Fruit fly (Drosophila melanogaster) whole organism, wandering third instar larva: Measurements from ENCODE around the gene sif.

Experiments used
- CG9705 ChIP-seq: fragments of 200-800 bp; sonication (Bioruptor generic); optimal IDR thresholded peaks from 2 replicates; lab custom pipeline; 2018; ENCODE audit warnings: missing biosample characterization, mild to moderate bottlenecking, missing genetic modification characterization
- CrebA ChIP-seq: fragments of 200-800 bp; sonication (Bioruptor generic); optimal IDR thresholded peaks from 2 replicates; lab custom pipeline; 2016; ENCODE audit warnings: missing biosample characterization, mild to moderate bottlenecking, missing genetic modification characterization, borderline replicate concordance
- Dfd ChIP-seq: fragments of >200 bp; optimal IDR thresholded peaks from 2 replicates; lab custom pipeline; 2017; ENCODE audit warnings: missing biosample characterization, missing genetic modification characterization
- Dif ChIP-seq: fragments of 200-275, 200-300 bp; sonication (Bioruptor generic); optimal IDR thresholded peaks from 2 replicates; lab custom pipeline; 2018; ENCODE audit warnings: missing biosample characterization, missing genetic modification characterization; ENCODE audit not compliant: partially characterized antibody
- GATAd ChIP-seq: sonication (Bioruptor generic); optimal IDR thresholded peaks from 2 replicates; lab custom pipeline; 2016; ENCODE audit warnings: missing biosample characterization, missing genetic modification characterization
- HLH106 ChIP-seq: fragments of 200-800 bp; optimal IDR thresholded peaks from 3 replicates; lab custom pipeline; 2019; ENCODE audit warnings: missing biosample characterization, mild to moderate bottlenecking, missing genetic modification characterization, moderate library complexity
- Hr78 ChIP-seq: fragments of >200 bp; optimal IDR thresholded peaks from 2 replicates; lab custom pipeline; 2017; ENCODE audit warnings: missing biosample characterization, missing genetic modification characterization
- Hr83 ChIP-seq: fragments of 200-300 bp; sonication (Bioruptor generic); optimal IDR thresholded peaks from 2 replicates; lab custom pipeline; 2016; ENCODE audit warnings: missing biosample characterization, mild to moderate bottlenecking, missing genetic modification characterization, moderate library complexity; ENCODE audit not compliant: poor library complexity, severe bottlenecking
- N ChIP-seq: fragments of >200 bp; optimal IDR thresholded peaks from 2 replicates; lab custom pipeline; 2018; ENCODE audit warnings: missing biosample characterization, missing external identifiers, missing genetic modification characterization
- Rel ChIP-seq, 2 experiments: fragments of 200-800 bp; sonication (Bioruptor generic) in 1 of 2; optimal IDR thresholded peaks; 2 replicates in 1 of 2; 3 replicates in 1 of 2; lab custom pipeline; 2016 to 2019; ENCODE audit warnings: mild to moderate bottlenecking in 2 of 2, missing biosample characterization in 2 of 2, missing genetic modification characterization in 2 of 2, moderate library complexity in 1 of 2
- Sp1 ChIP-seq: fragments of 200-800 bp; sonication (Bioruptor generic); optimal IDR thresholded peaks from 3 replicates; lab custom pipeline; 2019; ENCODE audit warnings: missing biosample characterization, mild to moderate bottlenecking, missing genetic modification characterization, moderate library complexity
- Vsx2 ChIP-seq: fragments of 200-300, 225-300 bp; sonication (Bioruptor generic); optimal IDR thresholded peaks from 2 replicates; lab custom pipeline; 2018; ENCODE audit warnings: missing biosample characterization, missing genetic modification characterization; ENCODE audit not compliant: partially characterized antibody
- br ChIP-seq: fragments of 200-800 bp; sonication (Bioruptor generic); optimal IDR thresholded peaks from 2 replicates; lab custom pipeline; 2016; ENCODE audit warnings: missing biosample characterization, missing genetic modification characterization
- dl ChIP-seq, 2 experiments: fragments of 175-275, 200-275 bp in 1 of 2; fragments of 200-275 bp in 1 of 2; sonication (Bioruptor generic); optimal IDR thresholded peaks; lab custom pipeline; 2018; ENCODE audit warnings: mild to moderate bottlenecking in 2 of 2, missing biosample characterization in 2 of 2, missing genetic modification characterization in 2 of 2, moderate library complexity in 2 of 2; ENCODE audit not compliant: partially characterized antibody in 2 of 2, insufficient read depth in 1 of 2
- dmrt93B ChIP-seq: fragments of 200-800 bp; sonication (Bioruptor generic); optimal IDR thresholded peaks from 2 replicates; lab custom pipeline; 2018; ENCODE audit warnings: missing biosample characterization, mild to moderate bottlenecking, missing genetic modification characterization
- ey ChIP-seq: fragments of 200-800 bp; sonication (Bioruptor generic); optimal IDR thresholded peaks from 2 replicates; lab custom pipeline; 2016; ENCODE audit warnings: missing biosample characterization, missing genetic modification characterization
- foxo ChIP-seq, 2 experiments: fragments of 200-800 bp; sonication (Bioruptor generic); optimal IDR thresholded peaks; 2 replicates in 1 of 2; 3 replicates in 1 of 2; lab custom pipeline; 2016 to 2017; ENCODE audit warnings: missing biosample characterization in 2 of 2, missing genetic modification characterization in 2 of 2
- fru ChIP-seq: fragments of 200-800 bp; sonication (Bioruptor generic); optimal IDR thresholded peaks from 3 replicates; lab custom pipeline; 2016; ENCODE audit warnings: missing biosample characterization, mild to moderate bottlenecking, missing genetic modification characterization
- h ChIP-seq: fragments of 200-800 bp; sonication (Bioruptor generic); optimal IDR thresholded peaks from 3 replicates; lab custom pipeline; 2016; ENCODE audit warnings: missing biosample characterization, mild to moderate bottlenecking, missing genetic modification characterization
- jim ChIP-seq: fragments of 175-275, 200-325 bp; sonication (Bioruptor generic); optimal IDR thresholded peaks from 2 replicates; lab custom pipeline; 2016; ENCODE audit warnings: missing biosample characterization, mild to moderate bottlenecking, missing genetic modification characterization
- lola ChIP-seq: fragments of >200 bp; optimal IDR thresholded peaks from 2 replicates; lab custom pipeline; 2017; ENCODE audit warnings: missing biosample characterization, missing genetic modification characterization
- psq ChIP-seq: fragments of 200-800 bp; sonication (Bioruptor generic); optimal IDR thresholded peaks from 3 replicates; lab custom pipeline; 2017; ENCODE audit warnings: missing biosample characterization, mild to moderate bottlenecking, missing genetic modification characterization, moderate library complexity
- rgr ChIP-seq: fragments of 200-800 bp; sonication (Bioruptor generic); optimal IDR thresholded peaks from 3 replicates; lab custom pipeline; 2016; ENCODE audit warnings: missing biosample characterization, mild to moderate bottlenecking, missing genetic modification characterization
- sage ChIP-seq: fragments of 200-800 bp; sonication (Bioruptor generic); optimal IDR thresholded peaks from 2 replicates; lab custom pipeline; 2016; ENCODE audit warnings: missing biosample characterization, mild to moderate bottlenecking, missing genetic modification characterization
- sv ChIP-seq: fragments of 200-800 bp; sonication (Bioruptor generic); optimal IDR thresholded peaks from 3 replicates; lab custom pipeline; 2016; ENCODE audit warnings: missing biosample characterization, missing genetic modification characterization
- tai ChIP-seq: sonication (Bioruptor generic); optimal IDR thresholded peaks from 2 replicates; lab custom pipeline; 2016; ENCODE audit warnings: missing biosample characterization, missing genetic modification characterization
- usp ChIP-seq: fragments of >200 bp; optimal IDR thresholded peaks from 2 replicates; lab custom pipeline; 2017; ENCODE audit warnings: missing biosample characterization, missing genetic modification characterization
- woc ChIP-seq: sonication (Bioruptor generic); optimal IDR thresholded peaks from 2 replicates; lab custom pipeline; 2016; ENCODE audit warnings: missing biosample characterization, mild to moderate bottlenecking, missing genetic modification characterization

The sif gene

dm6 chr3L:5641547-5641946, 16.2 kb upstream of the sif start:
- TF ChIP-seq sage (GFP tag; lab: Kevin White, UChicago) = no peak

DNA sequence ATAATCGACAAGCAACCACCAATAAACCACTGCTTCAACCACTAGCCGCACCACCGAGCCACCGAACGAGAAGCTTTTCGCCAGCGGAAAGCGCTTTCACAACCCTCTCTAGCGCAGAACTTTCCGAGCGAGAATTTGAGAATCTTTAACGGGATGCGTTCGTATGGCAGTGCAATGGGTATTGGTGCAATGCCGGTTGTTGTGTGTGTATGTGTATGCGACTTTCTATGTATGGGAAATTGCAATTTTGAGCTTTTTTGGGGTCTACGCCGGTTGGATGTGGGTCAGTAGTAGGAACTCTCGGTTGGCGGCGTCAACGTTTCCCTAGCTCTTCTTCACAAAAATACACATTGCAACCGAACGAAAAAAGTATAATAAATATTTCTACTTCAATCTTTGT, 14.9 kb upstream of the sif start:
- TF ChIP-seq h (no peak), Dfd (GFP tag; lab: Kevin White, UChicago) (no peak), sv (GFP tag; lab: Kevin White, UChicago) (no peak)

- TF ChIP-seq CrebA (GFP tag; lab: Kevin White, UChicago) (no peak), dl (GFP tag; optimal IDR thresholded peaks at IDR 0.05; lab: Kevin White, UChicago; ENCODE audit: insufficient read depth in 1 of 2, partially characterized antibody in 2 of 2) (no peak), jim (GFP tag; lab: Kevin White, UChicago) (no peak), Dif (GFP tag; lab: Kevin White, UChicago) (no peak), fru (GFP tag; lab: Kevin White, UChicago) (no peak), N (GFP tag; lab: Kevin White, UChicago) (no peak), Hr83 (no peak), Sp1 (GFP tag; lab: Kevin White, UChicago) (no peak), foxo (GFP tag; optimal IDR thresholded peaks at IDR 0.05; lab: Kevin White, UChicago) (no peak), usp (no peak), dmrt93B (no peak)
- TF ChIP-seq, all 38 proteins: peak for 0
Measured at dm6 chr3L:5643733-5644132, 14.0 kb upstream of the sif start.

DNA sequence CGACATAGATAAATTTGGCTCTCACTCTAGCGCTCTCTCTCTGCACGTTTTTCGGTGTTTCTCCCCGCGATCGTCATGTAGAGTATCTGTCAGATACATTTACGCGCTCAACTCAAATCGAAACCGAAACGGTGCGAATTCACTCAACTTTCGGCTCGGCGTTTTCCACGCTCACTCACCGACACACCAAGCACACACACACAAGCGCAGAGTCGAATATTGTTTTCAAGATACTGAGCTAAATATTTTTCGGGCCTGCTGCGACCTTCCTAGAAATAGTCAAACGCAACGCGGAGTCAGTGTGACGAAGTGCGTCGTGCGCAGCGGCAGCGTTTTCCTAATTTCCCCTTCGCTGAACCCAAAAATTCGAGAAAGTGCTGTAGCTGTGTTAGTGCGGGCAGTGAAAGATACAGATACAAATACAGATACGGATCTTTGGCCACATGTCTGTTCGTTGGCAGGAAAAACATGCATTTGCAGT, 3.3 kb upstream of the sif start, which contains the start of gene lin-28:
Gene lin-28 (plus strand): TSS at position 279 of the 481 bp plus-strand sequence.
- no peak for TF ChIP-seq Hr78 (GFP tag; lab: Kevin White, UChicago)
- TF ChIP-seq ey (GFP tag; lab: Kevin White, UChicago) = no peak
- no peak for TF ChIP-seq jim (GFP tag; lab: Kevin White, UChicago)
- TF ChIP-seq Sp1 (GFP tag; lab: Kevin White, UChicago) = no peak
- no peak for TF ChIP-seq lola (GFP tag; lab: Kevin White, UChicago)
- TF ChIP-seq HLH106 = no peak
- no peak for TF ChIP-seq rgr (GFP tag; lab: Kevin White, UChicago)
- TF ChIP-seq dl (GFP tag; optimal IDR thresholded peaks at IDR 0.05; lab: Kevin White, UChicago; ENCODE audit: insufficient read depth in 1 of 2, partially characterized antibody in 2 of 2) = no peak
- no peak for TF ChIP-seq fru (GFP tag; lab: Kevin White, UChicago)
- no peak for TF ChIP-seq Vsx2 (GFP tag; lab: Kevin White, UChicago)
- no peak for TF ChIP-seq foxo (GFP tag; optimal IDR thresholded peaks at IDR 0.05; lab: Kevin White, UChicago)
- TF ChIP-seq br (GFP tag; lab: Kevin White, UChicago) = no peak
- TF ChIP-seq tai (GFP tag; lab: Kevin White, UChicago) = no peak
- TF ChIP-seq h = no peak
- no peak for TF ChIP-seq Rel (GFP tag; optimal IDR thresholded peaks at IDR 0.05; lab: Kevin White, UChicago)
- no peak for TF ChIP-seq Rel (tag; optimal IDR thresholded peaks at IDR 0.05; lab: Kevin White, UChicago)
- no peak for TF ChIP-seq Hr83
- no peak for TF ChIP-seq CG9705 (GFP tag; lab: Kevin White, UChicago)

dm6 chr3L:5654955-5655750, 2.6 kb upstream of the sif start:
- TF ChIP-seq CrebA (GFP tag; lab: Kevin White, UChicago) = peak; percentile 4
- TF ChIP-seq sage (GFP tag; lab: Kevin White, UChicago) = no peak
- no peak for TF ChIP-seq GATAd
- no peak for TF ChIP-seq woc
- TF ChIP-seq Vsx2 (GFP tag; lab: Kevin White, UChicago) = no peak
- no peak for TF ChIP-seq Rel (GFP tag; optimal IDR thresholded peaks at IDR 0.05; lab: Kevin White, UChicago)
- TF ChIP-seq Rel (tag; optimal IDR thresholded peaks at IDR 0.05; lab: Kevin White, UChicago) = peak; percentile 84
- TF ChIP-seq psq (GFP tag; lab: Kevin White, UChicago) = peak; percentile 48
